Fruit fly (Drosophila melanogaster) whole organism, embryonic: ENCODE data around the gene CG4960.
A peak's percentile ranks its signal among the peaks of the same experiment; 100 is the strongest.

Experiments used
- Aef1 ChIP-seq: fragments of 200-800 bp; sonication (Bioruptor generic); IDR thresholded peaks from 3 replicates; pipeline ENCODE4 v1.3.6; 2022; ENCODE audit warnings: missing biosample characterization, missing genetic modification characterization
- Blimp-1 ChIP-seq: fragments of 200-800 bp; sonication (Bioruptor generic); optimal IDR thresholded peaks from 3 replicates; lab custom pipeline; 2018; ENCODE audit warnings: missing biosample characterization, missing genetic modification characterization, mild to moderate bottlenecking, moderate library complexity, missing genetic modification reagents
- CG11456 ChIP-seq: fragments of 200-800 bp; sonication (Bioruptor generic); IDR thresholded peaks from 3 replicates; pipeline ENCODE4 v1.3.6; 2022; ENCODE audit warnings: missing biosample characterization, missing genetic modification characterization
- CG12104 ChIP-seq: fragments of 200-800 bp; sonication (Bioruptor generic); optimal IDR thresholded peaks from 3 replicates; lab custom pipeline; 2016; ENCODE audit warnings: missing biosample characterization, missing genetic modification characterization
- CG14667 ChIP-seq: fragments of 200-800 bp; sonication (Bioruptor generic); IDR thresholded peaks from 2 replicates; pipeline ENCODE4 v1.3.6; 2022; ENCODE audit warnings: missing biosample characterization, missing genetic modification characterization
- CG14710 ChIP-seq: fragments of 200-800 bp; sonication (Bioruptor generic); optimal IDR thresholded peaks from 3 replicates; lab custom pipeline; 2019; ENCODE audit warnings: missing biosample characterization, mild to moderate bottlenecking, missing genetic modification characterization, moderate library complexity
- CG1602 ChIP-seq: fragments of 200-800 bp; sonication (Bioruptor generic); optimal IDR thresholded peaks from 3 replicates; lab custom pipeline; 2016; ENCODE audit warnings: missing biosample characterization, missing genetic modification characterization
- CG18011 ChIP-seq: fragments of 200-800 bp; sonication (Bioruptor generic); optimal IDR thresholded peaks from 2 replicates; lab custom pipeline; 2017; ENCODE audit warnings: missing biosample characterization, missing genetic modification characterization, mild to moderate bottlenecking, moderate library complexity, missing genotype
- CG1832 ChIP-seq: fragments of 200-800 bp; sonication (Bioruptor generic); optimal IDR thresholded peaks from 2 replicates; lab custom pipeline; 2017; ENCODE audit warnings: missing biosample characterization, mild to moderate bottlenecking, missing genetic modification characterization, inconsistent platforms
- CG2678 ChIP-seq: fragments of 200-800 bp; sonication (Bioruptor generic); optimal IDR thresholded peaks from 3 replicates; lab custom pipeline; 2019; ENCODE audit warnings: missing biosample characterization, mild to moderate bottlenecking, missing genetic modification characterization, moderate library complexity
- CG31441 ChIP-seq: fragments of 200-800 bp; sonication (Bioruptor generic); IDR thresholded peaks from 2 replicates; pipeline ENCODE4 v1.3.6; 2022; ENCODE audit warnings: missing biosample characterization, missing genetic modification characterization
- CG3995 ChIP-seq: fragments of 200-800 bp; sonication (Bioruptor generic); optimal IDR thresholded peaks from 3 replicates; lab custom pipeline; 2016; ENCODE audit warnings: missing biosample characterization, missing genetic modification characterization
- CG4282 ChIP-seq: fragments of 200-800 bp; sonication (Bioruptor generic); optimal IDR thresholded peaks from 2 replicates; lab custom pipeline; 2016; ENCODE audit warnings: missing biosample characterization, missing genetic modification characterization
- CG6654 ChIP-seq: fragments of 200-800 bp; sonication (Bioruptor generic); optimal IDR thresholded peaks from 2 replicates; lab custom pipeline; 2017; ENCODE audit warnings: missing biosample characterization, mild to moderate bottlenecking, missing genetic modification characterization
- CG6854 ChIP-seq: fragments of 200-800 bp; sonication (Bioruptor generic); optimal IDR thresholded peaks from 3 replicates; lab custom pipeline; 2017; ENCODE audit warnings: missing biosample characterization, mild to moderate bottlenecking, missing genetic modification characterization
- CG9727 ChIP-seq: fragments of 200-800 bp; sonication (Bioruptor generic); optimal IDR thresholded peaks from 3 replicates; lab custom pipeline; 2017; ENCODE audit warnings: missing biosample characterization, mild to moderate bottlenecking, missing genetic modification characterization
- CTCF ChIP-seq: fragments of 200-800 bp; sonication (Bioruptor generic); optimal IDR thresholded peaks from 2 replicates; lab custom pipeline; 2017; ENCODE audit warnings: missing biosample characterization, mild to moderate bottlenecking, missing genetic modification characterization, moderate library complexity
- ERR ChIP-seq: fragments of 200-800 bp; sonication (Bioruptor generic); optimal IDR thresholded peaks from 2 replicates; lab custom pipeline; 2016; ENCODE audit warnings: missing biosample characterization, missing genetic modification characterization
- Elba2 ChIP-seq: fragments of 200-800 bp; sonication (Bioruptor generic); optimal IDR thresholded peaks from 3 replicates; lab custom pipeline; 2016; ENCODE audit warnings: missing biosample characterization, missing genetic modification characterization
- Fer3 ChIP-seq: fragments of 200-800 bp; sonication (Bioruptor generic); optimal IDR thresholded peaks from 2 replicates; lab custom pipeline; 2018; ENCODE audit warnings: missing biosample characterization, mild to moderate bottlenecking, missing genetic modification characterization, moderate library complexity
- HmgD ChIP-seq: fragments of 200-800 bp; sonication (Bioruptor generic); optimal IDR thresholded peaks from 3 replicates; lab custom pipeline; 2016; ENCODE audit warnings: missing biosample characterization, missing genetic modification characterization
- Hr39 ChIP-seq: fragments of >200 bp; optimal IDR thresholded peaks from 2 replicates; lab custom pipeline; 2017
- Mrtf ChIP-seq: fragments of 200-800 bp; sonication (Bioruptor generic); IDR thresholded peaks from 3 replicates; pipeline ENCODE4 v1.3.6; 2022; ENCODE audit warnings: missing biosample characterization, missing genetic modification characterization
- Optix ChIP-seq: fragments of 200-800 bp; sonication (Bioruptor generic); IDR thresholded peaks from 3 replicates; pipeline ENCODE4 v1.3.6; 2022; ENCODE audit warnings: missing biosample characterization, missing genetic modification characterization
- PHDP ChIP-seq: fragments of 200-800 bp; sonication (Bioruptor generic); optimal IDR thresholded peaks from 3 replicates; lab custom pipeline; 2018; ENCODE audit warnings: missing biosample characterization, mild to moderate bottlenecking, missing genetic modification characterization, moderate library complexity
- Rfx ChIP-seq: fragments of 200-800 bp; sonication (Bioruptor generic); IDR thresholded peaks from 2 replicates; pipeline ENCODE4 v1.3.6; 2022; ENCODE audit warnings: missing biosample characterization, missing genetic modification characterization
- Scr ChIP-seq: fragments of 200-800 bp; sonication (Bioruptor generic); IDR thresholded peaks from 2 replicates; pipeline ENCODE4 v1.3.6; 2022; ENCODE audit warnings: missing biosample characterization, missing genetic modification characterization; ENCODE audit not compliant: partially characterized antibody
- Sin3A ChIP-seq: fragments of >200 bp; optimal IDR thresholded peaks from 2 replicates; lab custom pipeline; 2018
- Six4 ChIP-seq: fragments of 200-800 bp; sonication (Bioruptor generic); optimal IDR thresholded peaks from 2 replicates; lab custom pipeline; 2016; ENCODE audit warnings: missing biosample characterization, missing genetic modification characterization
- Sry-β ChIP-seq: fragments of 200-800 bp; sonication (Bioruptor generic); optimal IDR thresholded peaks from 2 replicates; lab custom pipeline; 2018; ENCODE audit warnings: missing biosample characterization, mild to moderate bottlenecking, missing genetic modification characterization, moderate library complexity
- TFAM ChIP-seq: fragments of 200-800 bp; sonication (Bioruptor generic); optimal IDR thresholded peaks from 2 replicates; lab custom pipeline; 2017; ENCODE audit warnings: missing biosample characterization, missing genetic modification characterization, inconsistent platforms
- Taf1 ChIP-seq: fragments of 200-800 bp; sonication (Bioruptor generic); IDR thresholded peaks from 2 replicates; pipeline ENCODE4 v1.3.6; 2022; ENCODE audit warnings: missing biosample characterization, missing genetic modification characterization
- Vsx1 ChIP-seq: fragments of 200-800 bp; sonication (Bioruptor generic); optimal IDR thresholded peaks from 2 replicates; lab custom pipeline; 2017; ENCODE audit warnings: missing biosample characterization, mild to moderate bottlenecking, missing genetic modification characterization, missing genetic modification reagents
- YL-1 ChIP-seq: fragments of 200-800 bp; sonication (Bioruptor generic); optimal IDR thresholded peaks from 3 replicates; lab custom pipeline; 2017; ENCODE audit warnings: missing biosample characterization, mild to moderate bottlenecking, missing genetic modification characterization
- bcd ChIP-seq: fragments of 200-800 bp; sonication (Bioruptor generic); optimal IDR thresholded peaks from 2 replicates; lab custom pipeline; 2017; ENCODE audit warnings: missing biosample characterization, mild to moderate bottlenecking, missing genetic modification characterization
- btn ChIP-seq: fragments of 200-800 bp; sonication (Bioruptor generic); optimal IDR thresholded peaks from 2 replicates; lab custom pipeline; 2016; ENCODE audit warnings: missing biosample characterization, missing genetic modification characterization
- emc ChIP-seq: fragments of 200-800 bp; sonication (Bioruptor generic); optimal IDR thresholded peaks from 2 replicates; lab custom pipeline; 2016; ENCODE audit warnings: missing biosample characterization, missing genetic modification characterization
- ewg ChIP-seq: fragments of 200-800 bp; sonication (Bioruptor generic); optimal IDR thresholded peaks from 3 replicates; lab custom pipeline; 2017; ENCODE audit warnings: mild to moderate bottlenecking, missing biosample characterization, missing genetic modification reagents, missing genetic modification characterization
- gsb-n ChIP-seq: fragments of 200-800 bp; sonication (Bioruptor generic); optimal IDR thresholded peaks from 3 replicates; lab custom pipeline; 2018; ENCODE audit warnings: missing biosample characterization, mild to moderate bottlenecking, missing genetic modification characterization
- gt ChIP-seq: fragments of 200-800 bp; sonication (Bioruptor generic); IDR thresholded peaks from 2 replicates; pipeline ENCODE4 v1.3.6; 2022; ENCODE audit warnings: missing biosample characterization, missing genetic modification characterization
- lov ChIP-seq, 2 experiments: fragments of 200-800 bp in 1 of 2; fragments of >200 bp in 1 of 2; sonication (Bioruptor generic) in 1 of 2; IDR thresholded peaks in 1 of 2; optimal IDR thresholded peaks in 1 of 2; 2 replicates in 1 of 2; 3 replicates in 1 of 2; pipeline versions ENCODE4 v1.3.6 to Lab custom; 2017 to 2022; ENCODE audit warnings: missing biosample characterization in 1 of 2, missing genetic modification characterization in 1 of 2
- nau ChIP-seq: fragments of 200-800 bp; sonication (Bioruptor generic); optimal IDR thresholded peaks from 3 replicates; lab custom pipeline; 2017; ENCODE audit warnings: missing biosample characterization, mild to moderate bottlenecking, missing genetic modification characterization, missing genetic modification reagents
- nom ChIP-seq: fragments of 200-800 bp; sonication (Bioruptor generic); optimal IDR thresholded peaks from 2 replicates; lab custom pipeline; 2017; ENCODE audit warnings: missing biosample characterization, missing genetic modification characterization, mild to moderate bottlenecking, moderate library complexity, missing genetic modification reagents
- pb ChIP-seq: fragments of 200-800 bp; sonication (Bioruptor generic); optimal IDR thresholded peaks from 3 replicates; lab custom pipeline; 2016; ENCODE audit warnings: missing biosample characterization, missing genetic modification characterization
- pzg ChIP-seq: fragments of 200-800 bp; sonication (Bioruptor generic); optimal IDR thresholded peaks from 3 replicates; lab custom pipeline; 2018; ENCODE audit warnings: missing biosample characterization, mild to moderate bottlenecking, missing genetic modification characterization, moderate library complexity
- ssp ChIP-seq: fragments of 200-800 bp; sonication (Bioruptor generic); IDR thresholded peaks from 2 replicates; pipeline ENCODE4 v1.3.6; 2022; ENCODE audit warnings: missing biosample characterization, missing genetic modification characterization
- tll ChIP-seq, 2 experiments: fragments of 200-800 bp in 1 of 2; fragments of >200 bp in 1 of 2; sonication (Bioruptor generic) in 1 of 2; optimal IDR thresholded peaks; 2 replicates each; lab custom pipeline; 2017 to 2019; ENCODE audit warnings: missing biosample characterization in 2 of 2, missing genetic modification characterization in 2 of 2, mild to moderate bottlenecking in 1 of 2, moderate library complexity in 1 of 2
- wdn ChIP-seq: fragments of 200-800 bp; sonication (Bioruptor generic); IDR thresholded peaks from 2 replicates; pipeline ENCODE4 v1.3.6; 2022; ENCODE audit warnings: missing biosample characterization, missing genetic modification characterization
- wek ChIP-seq: fragments of 200-800 bp; sonication (Bioruptor generic); optimal IDR thresholded peaks from 3 replicates; lab custom pipeline; 2018; ENCODE audit warnings: missing biosample characterization, mild to moderate bottlenecking, missing genetic modification characterization, moderate library complexity
- z ChIP-seq: fragments of 200-800 bp; sonication (Bioruptor generic); IDR thresholded peaks from 3 replicates; pipeline ENCODE4 v1.3.6; 2022; ENCODE audit warnings: missing biosample characterization, missing genetic modification characterization

CG4960 gene

dm6 chr3R:25737735-25738371 is 49.2 kb downstream of the CG4960 start (continued):
- TF ChIP-seq CG31441: peak; percentile 96
- TF ChIP-seq CG2678 (tag; lab: Kevin White, UChicago): peak; percentile 95
- peak; percentile 89 for TF ChIP-seq Mrtf
- TF ChIP-seq btn: peak; percentile 95
- TF ChIP-seq CG9727 (GFP tag; lab: Kevin White, UChicago): peak; percentile 80
- TF ChIP-seq ssp (GFP tag; lab: Robert Waterston, UW): peak; percentile 86
- TF ChIP-seq Hr39 (lab: Kevin White, UChicago): no peak
- peak; percentile 94 for TF ChIP-seq CG14710 (tag; lab: Kevin White, UChicago)
- peak; percentile 83 for TF ChIP-seq emc
- TF ChIP-seq HmgD (GFP tag; lab: Kevin White, UChicago): peak; percentile 89
- peak; percentile 59 for TF ChIP-seq CTCF
- TF ChIP-seq TFAM (GFP tag; lab: Kevin White, UChicago): peak; percentile 67
- peak; percentile 86 for TF ChIP-seq Aef1 (GFP tag; lab: Robert Waterston, UW)
- peak; percentile 88 for TF ChIP-seq nau (GFP tag; lab: Kevin White, UChicago)
- peak; percentile 91 for TF ChIP-seq ERR
- TF ChIP-seq bcd (GFP tag; lab: Kevin White, UChicago): peak; percentile 93
- peak; percentile 45 for TF ChIP-seq YL-1 (GFP tag; lab: Kevin White, UChicago)
- no peak for TF ChIP-seq CG1832 (GFP tag; lab: Kevin White, UChicago)
- peak; percentile 91 for TF ChIP-seq pb (GFP tag; lab: Kevin White, UChicago)
- peak; percentile 89 for TF ChIP-seq CG1602 (GFP tag; lab: Kevin White, UChicago)
- peak; percentile 97 for TF ChIP-seq nom (GFP tag; lab: Kevin White, UChicago)
- TF ChIP-seq pzg (GFP tag; lab: Kevin White, UChicago): no peak
- peak; percentile 94 for TF ChIP-seq PHDP (tag; lab: Kevin White, UChicago)
- TF ChIP-seq CG6654: peak; percentile 89
- TF ChIP-seq Scr (GFP tag; lab: Robert Waterston, UW): no peak
- peak; percentile 60; the same call in 1 of the 3 replicates for TF ChIP-seq z
- TF ChIP-seq Rfx (GFP tag; lab: Robert Waterston, UW): peak; percentile 89
- TF ChIP-seq Taf1 (GFP tag; lab: Robert Waterston, UW): no peak
- peak; percentile 78 for TF ChIP-seq wdn
- TF ChIP-seq CG11456 (GFP tag; lab: Robert Waterston, UW): peak; percentile 90
- TF ChIP-seq wek (GFP tag; lab: Kevin White, UChicago): peak; percentile 67
- peak; percentile 99 for TF ChIP-seq Blimp-1 (GFP tag; lab: Kevin White, UChicago)
- TF ChIP-seq ewg: peak; percentile 91
- TF ChIP-seq CG6854 (GFP tag; lab: Kevin White, UChicago): peak; percentile 46
- TF ChIP-seq CG3995 (GFP tag; lab: Kevin White, UChicago): peak; percentile 56
- TF ChIP-seq CG12104 (GFP tag; lab: Kevin White, UChicago): peak; percentile 85
- TF ChIP-seq Vsx1 (GFP tag; lab: Kevin White, UChicago): peak; percentile 82
- TF ChIP-seq gsb-n: peak; percentile 97
- peak; percentile 79 for TF ChIP-seq CG4282 (GFP tag; lab: Kevin White, UChicago)
- peak; percentile 90 for TF ChIP-seq gt (GFP tag; lab: Robert Waterston, UW)
- peak; percentile 86 for TF ChIP-seq Fer3
- peak; percentile 58 for TF ChIP-seq CG18011
- peak; percentile 87 for TF ChIP-seq CG14667 (GFP tag; lab: Robert Waterston, UW)
- TF ChIP-seq Six4 (GFP tag; lab: Kevin White, UChicago): peak; percentile 93
- no peak for TF ChIP-seq lov (optimal IDR thresholded peaks at IDR 0.05; lab: Kevin White, UChicago)
- TF ChIP-seq lov (GFP tag; IDR thresholded peaks at IDR 0.05; lab: Robert Waterston, UW): peak; percentile 96
- no peak for TF ChIP-seq Elba2 (GFP tag; lab: Kevin White, UChicago)
- peak; percentile 87 for TF ChIP-seq Optix (GFP tag; lab: Robert Waterston, UW)
- no peak for TF ChIP-seq tll (GFP tag; optimal IDR thresholded peaks at IDR 0.05; lab: Kevin White, UChicago)
- peak; percentile 69 for TF ChIP-seq Sry-β
- no peak for TF ChIP-seq Sin3A (lab: Kevin White, UChicago)
